Worm (Caenorhabditis elegans): Measurements from ENCODE around the gene fbxc-15.
"Not testable (repeated sequence)": the region's sequence is repeated elsewhere in the genome, so short reads cannot be mapped to it uniquely, and the experiment has no call there.

The fbxc-15 gene

DNA sequence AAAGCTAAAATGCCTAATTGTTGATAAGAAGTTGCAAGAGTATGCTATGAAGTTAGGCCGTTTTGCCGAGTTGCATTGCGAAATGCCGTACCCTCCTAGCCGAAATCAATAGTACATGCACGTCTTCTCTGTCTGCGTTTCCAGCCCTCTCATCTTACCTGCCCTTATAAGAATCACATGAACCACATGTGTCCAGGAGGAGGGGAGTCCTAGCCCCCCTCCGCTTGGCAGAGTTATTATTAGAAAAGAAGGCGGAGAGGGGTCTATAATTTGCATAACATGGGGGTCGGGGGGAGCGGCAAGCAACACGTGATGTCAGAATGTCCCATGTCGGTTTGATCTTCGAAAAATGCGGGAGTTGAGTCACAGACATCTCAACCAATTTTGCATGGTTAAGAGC, 26.2 kb upstream of the fbxc-15 start:
- TF ChIP-seq mcd-1 (GFP tag; IDR thresholded peaks at IDR 0.05) = no peak
- TF ChIP-seq ztf-28 (GFP tag; IDR thresholded peaks at IDR 0.05) = no peak
- 0 out of 2 replicates have a peak, but pooled peaks have one; percentile 5 for TF ChIP-seq zfh-2 (GFP tag; conservative IDR thresholded peaks at IDR 0.05)

DNA sequence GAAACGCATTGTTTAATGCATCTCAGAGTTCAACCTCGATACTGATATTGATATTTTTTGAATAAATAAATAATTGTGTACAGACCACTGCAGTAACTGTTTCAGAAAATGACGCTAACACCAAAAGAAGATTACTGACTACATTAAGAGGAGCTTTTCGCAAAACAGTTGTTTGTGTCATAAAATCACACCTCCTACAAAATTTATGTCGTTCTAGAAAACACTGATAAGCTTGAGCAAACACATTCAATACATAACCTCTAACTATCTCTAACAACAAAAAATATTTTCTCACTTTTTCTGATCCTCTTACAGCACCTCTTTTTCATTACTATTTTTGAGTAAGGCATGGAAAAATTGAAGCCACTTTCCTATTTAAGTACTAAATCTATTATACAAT, 24.6 kb upstream of the fbxc-15 start, which contains the start of gene fbxc-7:
Gene fbxc-7, plus strand, starts transcription at position 301 of the 400 bp plus-strand sequence.
- TF ChIP-seq Y79H2A.3 (GFP tag; conservative IDR thresholded peaks at IDR 0.05); unc-62 (GFP tag; optimal IDR thresholded peaks at IDR 0.05); zfh-2 (GFP tag; conservative IDR thresholded peaks at IDR 0.05): not testable (repeated sequence)

DNA sequence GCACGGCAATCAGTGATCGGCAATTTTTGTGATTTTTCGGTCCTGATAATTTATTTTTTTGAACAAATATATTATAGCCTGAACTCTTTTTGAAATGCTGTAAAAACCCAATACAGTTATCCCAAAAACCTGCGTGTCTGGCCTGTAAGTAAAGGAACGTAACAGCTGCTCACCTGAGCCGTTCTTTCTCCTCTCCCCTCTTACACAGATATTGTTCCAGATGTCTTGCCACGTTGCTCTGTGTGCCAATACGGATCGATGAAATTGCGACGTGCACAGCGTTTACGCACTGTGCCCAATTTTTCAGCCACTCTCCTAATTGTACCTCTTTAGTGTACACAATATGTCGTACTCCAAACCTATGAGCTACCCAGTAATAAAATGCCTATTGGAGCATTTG, 20.6 kb upstream of the fbxc-15 start, which contains the start of gene sdz-4:
Gene sdz-4, plus strand, starts transcription at position 301 of the 400 bp plus-strand sequence.
- TF ChIP-seq T26A5.8 (tag; optimal IDR thresholded peaks at IDR 0.05) (no peak), ztf-26 (tag; optimal IDR thresholded peaks at IDR 0.05) (no peak), rpc-1 (optimal IDR thresholded peaks at IDR 0.05) (no peak), rpc-1 (tag; optimal IDR thresholded peaks at IDR 0.05) (no peak), cebp-2 (GFP tag; IDR thresholded peaks at IDR 0.05) (no peak), ztf-18 (tag; optimal IDR thresholded peaks at IDR 0.05) (no peak), let-526 (GFP tag; IDR thresholded peaks at IDR 0.05) (no peak), F55B11.4 (tag; optimal IDR thresholded peaks at IDR 0.05; ENCODE audit: borderline replicate concordance, insufficient read depth) (no peak)

DNA sequence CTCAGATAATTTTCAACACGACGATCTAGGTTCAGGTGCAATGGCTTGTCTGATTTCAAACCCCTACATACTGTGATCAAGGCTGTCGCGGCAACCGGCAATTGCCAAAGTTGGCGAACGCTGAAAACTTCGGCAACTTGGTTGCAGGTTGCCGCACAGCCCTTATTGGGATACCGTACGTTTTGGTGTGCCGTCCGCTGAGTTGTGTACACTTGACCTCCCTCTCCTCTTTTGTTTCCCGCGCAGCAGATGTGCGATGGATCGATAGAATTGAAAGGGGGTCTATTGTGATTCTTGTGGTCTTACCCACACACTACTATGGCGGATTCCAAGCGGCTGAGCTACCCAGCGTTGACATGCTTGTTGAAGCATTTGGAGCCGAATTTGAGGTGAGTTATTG, 19.0 kb upstream of the fbxc-15 start, which contains the start of the genes C32B5.18 and C32B5.7:
Gene C32B5.18, plus strand, starts transcription at position 301 of the 400 bp plus-strand sequence.
Gene C32B5.7, plus strand, starts transcription at position 311 of the 400 bp plus-strand sequence.
- TF ChIP-seq egl-18 (GFP tag; IDR thresholded peaks at IDR 0.05) (0 out of 2 replicates have a peak, but pooled peaks have one; percentile 29), madf-3 (GFP tag; IDR thresholded peaks at IDR 0.05) (0 out of 2 replicates have a peak, but pooled peaks have one; percentile 36), athp-1 (tag; optimal IDR thresholded peaks at IDR 0.05) (no peak)

ce11 chrII:961961-962360, 17.3 kb upstream of the fbxc-15 start, which contains the start of gene C32B5.13:
TSS of gene C32B5.13 (minus strand) at chrII:962061.
- TF ChIP-seq lin-26 (GFP tag; IDR thresholded peaks at IDR 0.05) (0 out of 2 replicates have a peak, but pooled peaks have one; percentile 24), rec-8 (tag; optimal IDR thresholded peaks at IDR 0.05) (no peak), zim-3 (tag; optimal IDR thresholded peaks at IDR 0.05) (no peak)

DNA sequence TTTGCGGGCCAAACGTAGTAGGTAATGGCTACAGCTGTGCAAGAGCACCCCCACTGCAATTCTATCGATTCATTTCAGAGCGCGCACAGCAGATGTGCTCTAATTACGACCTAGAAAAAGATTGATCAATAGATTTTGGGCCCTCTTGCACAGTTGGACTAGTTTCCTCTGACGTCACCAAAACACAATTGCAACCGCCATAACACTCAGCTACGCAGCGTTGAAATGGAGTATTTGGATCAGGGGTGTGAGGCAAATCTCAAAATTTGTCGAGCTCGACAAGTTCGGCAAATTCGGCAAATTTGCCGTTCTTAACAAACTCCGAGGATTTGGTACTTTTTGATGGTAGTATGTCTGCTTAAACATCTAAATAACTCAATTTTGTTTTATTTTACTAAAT, 12.3 kb upstream of the fbxc-15 start, which contains the start of gene fbxc-18:
Gene fbxc-18, minus strand, starts transcription at position 101 of the 400 bp plus-strand sequence.
- not testable (repeated sequence) for TF ChIP-seq efl-1 (GFP tag; optimal IDR thresholded peaks at IDR 0.05); ztf-22 (GFP tag; optimal IDR thresholded peaks at IDR 0.05); egl-18 (GFP tag; IDR thresholded peaks at IDR 0.05)

- not testable (repeated sequence) for TF ChIP-seq ets-4 (GFP tag; optimal IDR thresholded peaks at IDR 0.05); madf-10 (tag; optimal IDR thresholded peaks at IDR 0.05); ztf-26 (tag; optimal IDR thresholded peaks at IDR 0.05)
Observed at ce11 chrII:968106-968505, 11.1 kb upstream of the fbxc-15 start, which contains the start of gene C32B5.6. TSS of gene C32B5.6 (plus strand) at chrII:968406.

DNA sequence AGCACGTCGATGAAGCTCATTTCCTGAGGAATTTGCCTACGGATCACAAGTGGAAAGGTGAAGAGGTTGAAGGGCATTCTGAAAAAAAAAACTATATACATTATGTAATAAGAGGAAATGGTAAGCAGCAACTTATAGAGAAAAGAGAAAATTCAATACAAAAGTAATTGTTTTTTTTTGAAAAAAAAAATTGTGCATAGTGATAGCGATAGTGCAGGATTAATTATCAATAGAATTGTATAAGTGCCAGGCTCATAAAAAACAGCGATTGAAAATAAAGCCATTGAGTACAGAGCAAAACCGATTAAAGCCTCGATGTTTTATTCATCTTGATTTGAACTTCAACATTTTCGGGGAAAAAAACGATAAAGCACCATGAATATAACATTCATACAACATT, 6.4 kb upstream of the fbxc-15 start, which contains the start of gene C32B5.15:
Gene C32B5.15, minus strand, starts transcription at position 101 of the 400 bp plus-strand sequence.
- TF ChIP-seq zfh-2 (GFP tag; conservative IDR thresholded peaks at IDR 0.05) (no peak), F23B12.7 (tag; optimal IDR thresholded peaks at IDR 0.05; ENCODE audit: insufficient read depth) (no peak), mes-4 (tag; optimal IDR thresholded peaks at IDR 0.05) (no peak), aptf-3 (GFP tag; IDR thresholded peaks at IDR 0.05) (no peak)

All from whole organism, young adult.